Fruit fly (Drosophila melanogaster) whole organism, embryonic: Measurements from ENCODE around the gene RhoGEF4.

Experiments used
- Ada2b ChIP-seq: fragments of 200-800 bp; sonication (Bioruptor generic); IDR thresholded peaks from 2 replicates; pipeline ENCODE4 v1.3.6; 2022; ENCODE audit warnings: missing biosample characterization, missing genetic modification characterization
- Asciz ChIP-seq: fragments of 200-800 bp; sonication (Bioruptor generic); optimal IDR thresholded peaks from 2 replicates; lab custom pipeline; 2017; ENCODE audit warnings: missing biosample characterization, mild to moderate bottlenecking, missing genetic modification characterization, missing genetic modification reagents
- CG10543 ChIP-seq: fragments of 200-800 bp; sonication (Bioruptor generic); optimal IDR thresholded peaks from 3 replicates; lab custom pipeline; 2017; ENCODE audit warnings: missing biosample characterization, mild to moderate bottlenecking, missing genetic modification characterization, moderate library complexity
- CG11456 ChIP-seq: fragments of 200-800 bp; sonication (Bioruptor generic); IDR thresholded peaks from 3 replicates; pipeline ENCODE4 v1.3.6; 2022; ENCODE audit warnings: missing biosample characterization, missing genetic modification characterization
- CG12155 ChIP-seq: fragments of 200-800 bp; sonication (Bioruptor generic); optimal IDR thresholded peaks from 3 replicates; lab custom pipeline; 2016; ENCODE audit warnings: missing biosample characterization, missing genetic modification characterization
- CG12391 ChIP-seq: fragments of 200-800 bp; sonication (Bioruptor generic); optimal IDR thresholded peaks from 3 replicates; lab custom pipeline; 2018; ENCODE audit warnings: missing biosample characterization, mild to moderate bottlenecking, missing genetic modification characterization, moderate library complexity
- CG12769 ChIP-seq: fragments of 200-800 bp; sonication (Bioruptor generic); optimal IDR thresholded peaks from 2 replicates; lab custom pipeline; 2019; ENCODE audit warnings: missing biosample characterization, mild to moderate bottlenecking, missing genetic modification characterization, moderate library complexity
- CG13123 ChIP-seq: fragments of 200-800 bp; sonication (Bioruptor generic); optimal IDR thresholded peaks from 2 replicates; lab custom pipeline; 2016; ENCODE audit warnings: missing biosample characterization, missing genetic modification characterization
- CG13296 ChIP-seq: fragments of 200-800 bp; sonication (Bioruptor generic); optimal IDR thresholded peaks from 3 replicates; lab custom pipeline; 2018; ENCODE audit warnings: missing biosample characterization, mild to moderate bottlenecking, missing genetic modification characterization
- CG14050 ChIP-seq: fragments of 200-800 bp; sonication (Bioruptor generic); IDR thresholded peaks from 3 replicates; pipeline ENCODE4 v1.3.6; 2022; ENCODE audit warnings: missing biosample characterization, missing genetic modification characterization
- CG14710 ChIP-seq: fragments of 200-800 bp; sonication (Bioruptor generic); optimal IDR thresholded peaks from 3 replicates; lab custom pipeline; 2019; ENCODE audit warnings: missing biosample characterization, mild to moderate bottlenecking, missing genetic modification characterization, moderate library complexity
- CG16813 ChIP-seq: fragments of 200-800 bp; sonication (Bioruptor generic); IDR thresholded peaks from 3 replicates; pipeline ENCODE4 v1.3.6; 2022; ENCODE audit warnings: missing biosample characterization, missing genetic modification characterization; ENCODE audit not compliant: partially characterized antibody
- CG16815 ChIP-seq: fragments of 200-800 bp; sonication (Bioruptor generic); optimal IDR thresholded peaks from 3 replicates; lab custom pipeline; 2017; ENCODE audit warnings: missing biosample characterization, mild to moderate bottlenecking, missing genetic modification characterization
- CG17186 ChIP-seq: fragments of 200-800 bp; sonication (Bioruptor generic); optimal IDR thresholded peaks from 3 replicates; lab custom pipeline; 2017; ENCODE audit warnings: missing biosample characterization, missing genetic modification reagents, missing genetic modification characterization
- CG17802 ChIP-seq: fragments of 200-800 bp; sonication (Bioruptor generic); optimal IDR thresholded peaks from 2 replicates; lab custom pipeline; 2018; ENCODE audit warnings: missing biosample characterization, mild to moderate bottlenecking, missing genetic modification characterization, moderate library complexity
- CG1832 ChIP-seq: fragments of 200-800 bp; sonication (Bioruptor generic); optimal IDR thresholded peaks from 2 replicates; lab custom pipeline; 2017; ENCODE audit warnings: missing biosample characterization, mild to moderate bottlenecking, missing genetic modification characterization, inconsistent platforms
- CG18619 ChIP-seq: fragments of 200-800 bp; sonication (Bioruptor generic); optimal IDR thresholded peaks from 3 replicates; lab custom pipeline; 2017; ENCODE audit warnings: missing biosample characterization, mild to moderate bottlenecking, missing genetic modification characterization
- CG18764 ChIP-seq: fragments of 200-800 bp; sonication (Bioruptor generic); optimal IDR thresholded peaks from 3 replicates; lab custom pipeline; 2016; ENCODE audit warnings: missing biosample characterization, missing genetic modification characterization
- CG2120 ChIP-seq: fragments of 200-800 bp; sonication (Bioruptor generic); optimal IDR thresholded peaks from 3 replicates; lab custom pipeline; 2016; ENCODE audit warnings: missing biosample characterization, missing genetic modification characterization
- CG2678 ChIP-seq: fragments of 200-800 bp; sonication (Bioruptor generic); optimal IDR thresholded peaks from 3 replicates; lab custom pipeline; 2019; ENCODE audit warnings: missing biosample characterization, mild to moderate bottlenecking, missing genetic modification characterization, moderate library complexity
- CG2712 ChIP-seq: fragments of 200-800 bp; optimal IDR thresholded peaks from 3 replicates; lab custom pipeline; 2019; ENCODE audit warnings: missing biosample characterization, mild to moderate bottlenecking, missing genetic modification characterization, moderate library complexity
- CG34376 ChIP-seq: fragments of 200-800 bp; sonication (Bioruptor generic); optimal IDR thresholded peaks from 2 replicates; lab custom pipeline; 2018; ENCODE audit warnings: missing biosample characterization, mild to moderate bottlenecking, missing genetic modification characterization
- Ets65A ChIP-seq: fragments of 200-800 bp; sonication (Bioruptor generic); peaks from one replicate; lab custom pipeline; 2016; ENCODE audit warnings: missing biosample characterization, missing genetic modification characterization
- Hsf ChIP-seq: fragments of 200-800 bp; sonication (Bioruptor generic); optimal IDR thresholded peaks from 3 replicates; lab custom pipeline; 2016; ENCODE audit warnings: missing biosample characterization, missing genetic modification characterization
- Neu2 ChIP-seq: fragments of 200-800 bp; sonication (Bioruptor generic); optimal IDR thresholded peaks from 3 replicates; lab custom pipeline; 2016; ENCODE audit warnings: missing biosample characterization, missing genetic modification characterization, borderline replicate concordance
- Sox100B ChIP-seq: fragments of 200-800 bp; sonication (Bioruptor generic); optimal IDR thresholded peaks from 3 replicates; lab custom pipeline; 2018; ENCODE audit warnings: missing biosample characterization, mild to moderate bottlenecking, missing genetic modification characterization
- Sox102F ChIP-seq: fragments of 200-800 bp; sonication (Bioruptor generic); optimal IDR thresholded peaks from 2 replicates; lab custom pipeline; 2018; ENCODE audit warnings: missing biosample characterization, mild to moderate bottlenecking, missing genetic modification characterization, moderate library complexity
- Trl ChIP-seq, 3 experiments: fragments of >200 bp in 2 of 3; fragments of 200-800 bp in 1 of 3; sonication (Bioruptor generic) in 1 of 3; optimal IDR thresholded peaks; 2 replicates in 1 of 3; 3 replicates in 2 of 3; lab custom pipeline; 2016 to 2017; ENCODE audit warnings: missing biosample characterization in 1 of 3, missing genetic modification characterization in 1 of 3
- ase ChIP-seq: fragments of 200-800 bp; sonication (Bioruptor generic); IDR thresholded peaks from 3 replicates; pipeline ENCODE4 v1.3.6; 2022; ENCODE audit warnings: missing biosample characterization, missing genetic modification characterization
- chm ChIP-seq: fragments of 200-800 bp; sonication (Bioruptor generic); IDR thresholded peaks from 2 replicates; pipeline ENCODE4 v1.3.6; 2022; ENCODE audit warnings: missing biosample characterization, missing genetic modification characterization
- ci ChIP-seq: fragments of 200-800 bp; sonication (Bioruptor generic); IDR thresholded peaks from 3 replicates; pipeline ENCODE4 v1.3.6; 2022; ENCODE audit warnings: missing biosample characterization, missing genetic modification characterization
- fru ChIP-seq: fragments of >200 bp; optimal IDR thresholded peaks from 2 replicates; lab custom pipeline; 2017
- gcm ChIP-seq: fragments of 200-800 bp; sonication (Bioruptor generic); optimal IDR thresholded peaks from 2 replicates; lab custom pipeline; 2019; ENCODE audit warnings: missing biosample characterization, mild to moderate bottlenecking, missing genetic modification characterization, moderate library complexity
- grn ChIP-seq: fragments of 200-800 bp; sonication (Bioruptor generic); optimal IDR thresholded peaks from 3 replicates; lab custom pipeline; 2017; ENCODE audit warnings: missing biosample characterization, missing genetic modification characterization
- gro ChIP-seq: fragments of 200-800 bp; sonication (Bioruptor generic); optimal IDR thresholded peaks from 2 replicates; lab custom pipeline; 2016; ENCODE audit warnings: missing biosample characterization, missing genetic modification characterization
- gt ChIP-seq: fragments of 200-800 bp; sonication (Bioruptor generic); IDR thresholded peaks from 2 replicates; pipeline ENCODE4 v1.3.6; 2022; ENCODE audit warnings: missing biosample characterization, missing genetic modification characterization
- hkb ChIP-seq, 2 experiments: fragments of 200-800 bp in 1 of 2; fragments of >200 bp in 1 of 2; sonication (Bioruptor generic) in 1 of 2; IDR thresholded peaks in 1 of 2; optimal IDR thresholded peaks in 1 of 2; 2 replicates each; pipeline versions ENCODE4 v1.3.6 to Lab custom; 2017 to 2022; ENCODE audit warnings: missing biosample characterization in 1 of 2, missing genetic modification characterization in 1 of 2
- jigr1 ChIP-seq: fragments of 200-800 bp; sonication (Bioruptor generic); IDR thresholded peaks from 3 replicates; pipeline ENCODE4 v1.3.6; 2022; ENCODE audit warnings: missing biosample characterization, missing genetic modification characterization
- kay ChIP-seq: fragments of 200-800 bp; sonication (Bioruptor generic); optimal IDR thresholded peaks from 2 replicates; lab custom pipeline; 2016; ENCODE audit warnings: missing biosample characterization, missing genetic modification characterization
- lilli ChIP-seq: fragments of 200-800 bp; sonication (Bioruptor generic); optimal IDR thresholded peaks from 3 replicates; lab custom pipeline; 2016; ENCODE audit warnings: missing biosample characterization, missing genetic modification characterization
- mam ChIP-seq: fragments of 200-800 bp; sonication (Bioruptor generic); optimal IDR thresholded peaks from 3 replicates; lab custom pipeline; 2016; ENCODE audit warnings: missing biosample characterization, missing genetic modification characterization
- nerfin-2 ChIP-seq: fragments of 200-800 bp; sonication (Bioruptor generic); IDR thresholded peaks from 2 replicates; pipeline ENCODE4 v1.3.6; 2022; ENCODE audit warnings: missing biosample characterization, missing genetic modification characterization; ENCODE audit not compliant: partially characterized antibody
- onecut ChIP-seq: fragments of 200-800 bp; sonication (Bioruptor generic); IDR thresholded peaks from 2 replicates; pipeline ENCODE4 v1.3.6; 2022; ENCODE audit warnings: missing biosample characterization, missing genetic modification characterization
- p53 ChIP-seq: fragments of 200-800 bp; sonication (Bioruptor generic); optimal IDR thresholded peaks from 2 replicates; lab custom pipeline; 2016; ENCODE audit warnings: missing biosample characterization, missing genetic modification characterization
- pnt ChIP-seq: fragments of 200-800 bp; sonication (Bioruptor generic); optimal IDR thresholded peaks from 3 replicates; lab custom pipeline; 2016; ENCODE audit warnings: missing biosample characterization, missing genetic modification characterization
- scrt ChIP-seq: fragments of 200-800 bp; sonication (Bioruptor generic); optimal IDR thresholded peaks from 2 replicates; lab custom pipeline; 2018; ENCODE audit warnings: missing biosample characterization, mild to moderate bottlenecking, missing genetic modification characterization, moderate library complexity
- sens ChIP-seq: fragments of 200-800 bp; sonication (Bioruptor generic); peaks from one replicate; lab custom pipeline; 2016; ENCODE audit warnings: missing biosample characterization, missing genetic modification characterization
- sima ChIP-seq: fragments of 200-800 bp; sonication (Bioruptor generic); optimal IDR thresholded peaks from 2 replicates; lab custom pipeline; 2016; ENCODE audit warnings: missing biosample characterization, missing genetic modification characterization
- toy ChIP-seq: fragments of 200-800 bp; sonication (Bioruptor generic); IDR thresholded peaks from 2 replicates; pipeline ENCODE4 v1.3.6; 2022; ENCODE audit warnings: missing biosample characterization, missing genetic modification characterization

Gene RhoGEF4

dm6 chr3L:7356386-7357117, 33.3 kb upstream of the RhoGEF4 start, which contains the start of gene CTCF (continued):
- TF ChIP-seq Sox100B (GFP tag; lab: Kevin White, UChicago) (no peak), Ets65A (GFP tag; lab: Kevin White, UChicago) (peak; percentile 91), pnt (peak; percentile 41), CG2678 (tag; lab: Kevin White, UChicago) (no peak), sima (GFP tag; lab: Kevin White, UChicago) (no peak), CG13123 (GFP tag; lab: Kevin White, UChicago) (no peak), CG10543 (GFP tag; lab: Kevin White, UChicago) (no peak), CG2712 (tag; lab: Kevin White, UChicago) (peak; percentile 64), gro (GFP tag; lab: Kevin White, UChicago) (peak; percentile 46), CG14710 (tag; lab: Kevin White, UChicago) (peak; percentile 50), CG11456 (GFP tag; lab: Robert Waterston, UW) (peak; percentile 73; the same call in 2 of the 3 replicates), jigr1 (GFP tag; lab: Robert Waterston, UW) (no peak; the same call in 2 of the 3 replicates), CG16813 (peak; percentile 77), CG1832 (GFP tag; lab: Kevin White, UChicago) (no peak), Asciz (GFP tag; lab: Kevin White, UChicago) (peak; percentile 53), Sox102F (peak; percentile 57), onecut (peak; percentile 89), CG13296 (peak; percentile 37), Ada2b (GFP tag; lab: Robert Waterston, UW) (no peak), hkb (optimal IDR thresholded peaks at IDR 0.05; lab: Kevin White, UChicago) (no peak), hkb (GFP tag; IDR thresholded peaks at IDR 0.05; lab: Robert Waterston, UW) (0 out of 2 replicates have a peak, but pooled peaks have one; percentile 31), nerfin-2 (peak; percentile 50; the same call in 1 of the 2 replicates), kay (GFP tag; lab: Kevin White, UChicago) (no peak), gcm (GFP tag; lab: Kevin White, UChicago) (peak; percentile 35), Hsf (GFP tag; lab: Kevin White, UChicago) (peak; percentile 62), lilli (GFP tag; lab: Kevin White, UChicago) (peak; percentile 46), p53 (GFP tag; lab: Kevin White, UChicago) (no peak), CG2120 (GFP tag; lab: Kevin White, UChicago) (peak; percentile 52), mam (GFP tag; lab: Kevin White, UChicago) (peak; percentile 23), grn (peak; percentile 53), ase (GFP tag; lab: Robert Waterston, UW) (0 out of 3 replicates have a peak, but pooled peaks have one; percentile 38), CG14050 (GFP tag; lab: Robert Waterston, UW) (no peak), Trl (optimal IDR thresholded peaks at IDR 0.05; lab: Kevin White, UChicago) (no peak), Trl (GFP tag; optimal IDR thresholded peaks at IDR 0.05; lab: Kevin White, UChicago) (peak; percentile 17), CG12391 (peak; percentile 43), CG34376 (GFP tag; lab: Kevin White, UChicago) (peak; percentile 85), CG17802 (tag; lab: Kevin White, UChicago) (no peak), CG12769 (tag; lab: Kevin White, UChicago) (no peak), CG12155 (GFP tag; lab: Kevin White, UChicago) (peak; percentile 30), ci (GFP tag; lab: Robert Waterston, UW) (0 out of 3 replicates have a peak, but pooled peaks have one; percentile 41), gt (GFP tag; lab: Robert Waterston, UW) (peak; percentile 22; the same call in 1 of the 2 replicates), sens (GFP tag; lab: Kevin White, UChicago) (peak; percentile 87), chm (GFP tag; lab: Robert Waterston, UW) (no peak), CG18764 (GFP tag; lab: Kevin White, UChicago) (no peak), fru (lab: Kevin White, UChicago) (no peak), scrt (GFP tag; lab: Kevin White, UChicago) (no peak), CG17186 (GFP tag; lab: Kevin White, UChicago) (peak; percentile 61), CG16815 (no peak), Neu2 (GFP tag; lab: Kevin White, UChicago) (no peak), CG18619 (GFP tag; lab: Kevin White, UChicago) (peak; percentile 7), toy (no peak)
